Worm (Caenorhabditis elegans): Measurements from ENCODE around the gene nlp-50.

DNA sequence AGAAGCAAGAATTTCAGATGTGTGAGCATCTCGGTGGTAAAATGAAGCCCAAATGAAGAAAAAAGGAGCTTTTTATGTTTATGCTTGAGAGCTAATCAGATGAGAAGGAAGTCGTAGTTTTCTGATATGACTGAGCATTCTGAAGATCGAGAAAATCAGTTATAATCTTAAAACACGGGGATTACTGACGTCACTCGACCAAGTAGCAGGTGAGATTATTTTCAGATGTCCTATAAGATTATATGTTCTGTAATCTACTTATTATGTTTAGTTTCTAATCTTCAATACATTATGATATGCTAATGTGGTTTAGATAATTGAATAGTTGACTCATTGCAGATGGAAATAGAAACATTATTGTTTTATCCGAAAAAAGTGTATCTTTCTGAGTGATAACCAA is 19.1 kb upstream of the nlp-50 start, which contains the start of gene ins-14:
- no peak for TF ChIP-seq flt-1 (GFP tag; IDR thresholded peaks at IDR 0.05)
- no peak for TF ChIP-seq T22C8.4 (GFP tag; IDR thresholded peaks at IDR 0.05)
- no peak for TF ChIP-seq tab-1 (GFP tag; IDR thresholded peaks at IDR 0.05)
- TF ChIP-seq klf-2 (GFP tag; conservative IDR thresholded peaks at IDR 0.05), result no peak
- TF ChIP-seq ztf-23 (GFP tag; IDR thresholded peaks at IDR 0.05), result no peak
- TF ChIP-seq ref-1 (GFP tag; conservative IDR thresholded peaks at IDR 0.05), result no peak
- no peak for TF ChIP-seq ztf-29 (GFP tag; IDR thresholded peaks at IDR 0.05)

All from whole organism, midembryonic.